Fruit fly (Drosophila melanogaster) whole organism, embryonic: Measurements from ENCODE around the gene Notum.
A peak's percentile ranks its signal among the peaks of the same experiment; 100 is the strongest.

Experiments
- Atf3 ChIP-seq: fragments of 200-800 bp; sonication (Bioruptor generic); optimal IDR thresholded peaks from 3 replicates; lab custom pipeline; 2016; ENCODE audit warnings: missing biosample characterization, missing genetic modification characterization
- Awh ChIP-seq: fragments of 200-800 bp; sonication (Bioruptor generic); IDR thresholded peaks from 2 replicates; pipeline ENCODE4, ENCODE4 v1.3.6; 2022; ENCODE audit warnings: missing biosample characterization, missing genetic modification characterization
- CG10321 ChIP-seq: fragments of 200-800 bp; sonication (Bioruptor generic); IDR thresholded peaks from 2 replicates; pipeline ENCODE4 v1.3.6; 2022; ENCODE audit warnings: missing biosample characterization, missing genetic modification characterization
- CG11085 ChIP-seq: fragments of 200-800 bp; sonication (Bioruptor generic); IDR thresholded peaks from 2 replicates; pipeline ENCODE4 v1.3.6; 2022; ENCODE audit warnings: missing biosample characterization, missing genetic modification characterization
- CG11247 ChIP-seq: fragments of 200-800 bp; sonication (Bioruptor generic); IDR thresholded peaks from 2 replicates; pipeline ENCODE4 v1.3.6; 2022; ENCODE audit warnings: missing biosample characterization, missing genetic modification characterization
- CG12071 ChIP-seq: fragments of 200-800 bp; sonication (Bioruptor generic); optimal IDR thresholded peaks from 3 replicates; lab custom pipeline; 2018; ENCODE audit warnings: missing biosample characterization, mild to moderate bottlenecking, missing genetic modification characterization
- CG14667 ChIP-seq: fragments of 200-800 bp; sonication (Bioruptor generic); IDR thresholded peaks from 2 replicates; pipeline ENCODE4 v1.3.6; 2022; ENCODE audit warnings: missing biosample characterization, missing genetic modification characterization
- CG16779 ChIP-seq: fragments of 200-800 bp; sonication (Bioruptor generic); IDR thresholded peaks from 2 replicates; pipeline ENCODE4 v1.3.6; 2022; ENCODE audit warnings: missing biosample characterization, missing genetic modification characterization
- CG16813 ChIP-seq: fragments of 200-800 bp; sonication (Bioruptor generic); IDR thresholded peaks from 3 replicates; pipeline ENCODE4 v1.3.6; 2022; ENCODE audit warnings: missing biosample characterization, missing genetic modification characterization; ENCODE audit not compliant: partially characterized antibody
- CG18262 ChIP-seq: fragments of 200-800 bp; optimal IDR thresholded peaks from 3 replicates; lab custom pipeline; 2019; ENCODE audit warnings: missing biosample characterization, mild to moderate bottlenecking, missing genetic modification characterization, moderate library complexity
- CG30403 ChIP-seq: fragments of 200-800 bp; sonication (Bioruptor generic); optimal IDR thresholded peaks from 3 replicates; lab custom pipeline; 2016; ENCODE audit warnings: missing biosample characterization, missing genetic modification characterization
- CG34422 ChIP-seq: fragments of 200-800 bp; sonication (Bioruptor generic); IDR thresholded peaks from 3 replicates; pipeline ENCODE4 v1.3.6; 2022; ENCODE audit warnings: missing biosample characterization, missing genetic modification characterization
- CG3726 ChIP-seq: fragments of 200-800 bp; sonication (Bioruptor generic); IDR thresholded peaks from 3 replicates; pipeline ENCODE4, ENCODE4 v1.3.6; 2022; ENCODE audit warnings: missing biosample characterization, missing genetic modification characterization
- CG3847 ChIP-seq: fragments of 200-800 bp; sonication (Bioruptor generic); IDR thresholded peaks from 2 replicates; pipeline ENCODE4 v1.3.6; 2022; ENCODE audit warnings: missing biosample characterization, missing genetic modification characterization
- CG3995 ChIP-seq: fragments of 200-800 bp; sonication (Bioruptor generic); optimal IDR thresholded peaks from 3 replicates; lab custom pipeline; 2016; ENCODE audit warnings: missing biosample characterization, missing genetic modification characterization
- CG4617 ChIP-seq: fragments of 200-800 bp; sonication (Bioruptor generic); optimal IDR thresholded peaks from 3 replicates; lab custom pipeline; 2016; ENCODE audit warnings: missing biosample characterization, missing genetic modification characterization, borderline replicate concordance
- CG5953 ChIP-seq: fragments of 200-800 bp; sonication (Bioruptor generic); IDR thresholded peaks from 2 replicates; pipeline ENCODE4 v1.3.6; 2022; ENCODE audit warnings: missing biosample characterization, missing genetic modification characterization
- CG6272 ChIP-seq: fragments of 200-800 bp; sonication (Bioruptor generic); IDR thresholded peaks from 2 replicates; pipeline ENCODE4 v1.3.6; 2022; ENCODE audit warnings: missing biosample characterization, missing genetic modification characterization
- CG7556 ChIP-seq: fragments of 200-800 bp; sonication (Bioruptor generic); optimal IDR thresholded peaks from 2 replicates; lab custom pipeline; 2017; ENCODE audit warnings: missing biosample characterization, mild to moderate bottlenecking, missing genetic modification characterization
- CG8388 ChIP-seq: fragments of 200-800 bp; sonication (Bioruptor generic); optimal IDR thresholded peaks from 2 replicates; lab custom pipeline; 2019; ENCODE audit warnings: missing biosample characterization, mild to moderate bottlenecking, missing genetic modification characterization, moderate library complexity
- Dek ChIP-seq: fragments of 200-800 bp; sonication (Bioruptor generic); optimal IDR thresholded peaks from 3 replicates; lab custom pipeline; 2019; ENCODE audit warnings: missing biosample characterization, mild to moderate bottlenecking, missing genetic modification characterization, moderate library complexity
- Drgx ChIP-seq: fragments of 200-800 bp; sonication (Bioruptor generic); IDR thresholded peaks from 2 replicates; pipeline ENCODE4 v1.3.6; 2022; ENCODE audit warnings: missing biosample characterization, missing genetic modification characterization
- E2f1 ChIP-seq: fragments of 200-800 bp; sonication (Bioruptor generic); IDR thresholded peaks from 2 replicates; pipeline ENCODE4 v1.3.6; 2022; ENCODE audit warnings: missing biosample characterization, missing genetic modification characterization
- Fer2 ChIP-seq: fragments of 200-800 bp; sonication (Bioruptor generic); optimal IDR thresholded peaks from 2 replicates; lab custom pipeline; 2018; ENCODE audit warnings: missing biosample characterization, mild to moderate bottlenecking, missing genetic modification characterization, moderate library complexity
- Gug ChIP-seq: fragments of 200-800 bp; sonication (Bioruptor generic); IDR thresholded peaks from 4 replicates; pipeline ENCODE4 v1.3.6; 2022; ENCODE audit warnings: missing biosample characterization, missing genetic modification characterization
- HHEX ChIP-seq: fragments of 200-800 bp; sonication (Bioruptor generic); optimal IDR thresholded peaks from 3 replicates; lab custom pipeline; 2017; ENCODE audit warnings: missing biosample characterization, mild to moderate bottlenecking, missing genetic modification characterization, missing genetic modification reagents
- Hey ChIP-seq: fragments of 200-800 bp; sonication (Bioruptor generic); optimal IDR thresholded peaks from 3 replicates; lab custom pipeline; 2018; ENCODE audit warnings: missing biosample characterization, mild to moderate bottlenecking, missing genetic modification characterization
- Mrtf ChIP-seq: fragments of 200-800 bp; sonication (Bioruptor generic); IDR thresholded peaks from 3 replicates; pipeline ENCODE4 v1.3.6; 2022; ENCODE audit warnings: missing biosample characterization, missing genetic modification characterization
- Nf-YB ChIP-seq: fragments of 200-800 bp; sonication (Bioruptor generic); optimal IDR thresholded peaks from 3 replicates; lab custom pipeline; 2019; ENCODE audit warnings: missing biosample characterization, mild to moderate bottlenecking, missing genetic modification characterization, moderate library complexity
- Trl ChIP-seq, 3 experiments: fragments of >200 bp in 2 of 3; fragments of 200-800 bp in 1 of 3; sonication (Bioruptor generic) in 1 of 3; optimal IDR thresholded peaks; 2 replicates in 1 of 3; 3 replicates in 2 of 3; lab custom pipeline; 2016 to 2017; ENCODE audit warnings: missing biosample characterization in 1 of 3, missing genetic modification characterization in 1 of 3
- bab2 ChIP-seq: fragments of 200-800 bp; sonication (Bioruptor generic); optimal IDR thresholded peaks from 2 replicates; lab custom pipeline; 2016; ENCODE audit warnings: missing biosample characterization, missing genetic modification characterization
- croc ChIP-seq: fragments of 200-800 bp; sonication (Bioruptor generic); conservative IDR thresholded peaks from 3 replicates; pipeline ENCODE4 v1.3.6; 2022; ENCODE audit warnings: missing biosample characterization, missing genetic modification characterization
- ems ChIP-seq: fragments of 200-800 bp; sonication (Bioruptor generic); optimal IDR thresholded peaks from 3 replicates; lab custom pipeline; 2016; ENCODE audit warnings: missing biosample characterization, missing genetic modification characterization
- gcm ChIP-seq: fragments of 200-800 bp; sonication (Bioruptor generic); optimal IDR thresholded peaks from 2 replicates; lab custom pipeline; 2019; ENCODE audit warnings: missing biosample characterization, mild to moderate bottlenecking, missing genetic modification characterization, moderate library complexity
- ham ChIP-seq: fragments of 200-800 bp; sonication (Bioruptor generic); IDR thresholded peaks from 2 replicates; pipeline ENCODE4 v1.3.6; 2022; ENCODE audit warnings: missing biosample characterization, missing genetic modification characterization
- jing ChIP-seq: fragments of 200-800 bp; sonication (Bioruptor generic); optimal IDR thresholded peaks from 2 replicates; lab custom pipeline; 2018; ENCODE audit warnings: missing biosample characterization, mild to moderate bottlenecking, missing genetic modification characterization
- lab ChIP-seq: fragments of 200-800 bp; sonication (Bioruptor generic); optimal IDR thresholded peaks from 3 replicates; lab custom pipeline; 2017; ENCODE audit warnings: missing biosample characterization, missing genetic modification characterization, mild to moderate bottlenecking, moderate library complexity, missing genetic modification reagents
- nerfin-1 ChIP-seq: fragments of 200-800 bp; sonication (Bioruptor generic); optimal IDR thresholded peaks from 3 replicates; lab custom pipeline; 2019; ENCODE audit warnings: missing biosample characterization, mild to moderate bottlenecking, missing genetic modification characterization, moderate library complexity
- oc ChIP-seq: fragments of 200-800 bp; sonication (Bioruptor generic); optimal IDR thresholded peaks from 2 replicates; lab custom pipeline; 2018; ENCODE audit warnings: missing biosample characterization, mild to moderate bottlenecking, missing genetic modification characterization, moderate library complexity
- pum ChIP-seq: fragments of 200-800 bp; sonication (Bioruptor generic); optimal IDR thresholded peaks from 2 replicates; lab custom pipeline; 2016; ENCODE audit warnings: missing biosample characterization, missing genetic modification characterization
- repo ChIP-seq: fragments of 200-800 bp; sonication (Bioruptor generic); optimal IDR thresholded peaks from 2 replicates; lab custom pipeline; 2016; ENCODE audit warnings: missing biosample characterization, missing genetic modification characterization
- sd ChIP-seq: fragments of 200-800 bp; sonication (Bioruptor generic); optimal IDR thresholded peaks from 3 replicates; lab custom pipeline; 2018; ENCODE audit warnings: missing biosample characterization, mild to moderate bottlenecking, missing genetic modification characterization, moderate library complexity
- stwl ChIP-seq: fragments of 200-800 bp; sonication (Bioruptor generic); optimal IDR thresholded peaks from 3 replicates; lab custom pipeline; 2018; ENCODE audit warnings: missing biosample characterization, mild to moderate bottlenecking, missing genetic modification characterization, moderate library complexity
- tio ChIP-seq: fragments of 200-800 bp; sonication (Bioruptor generic); optimal IDR thresholded peaks from 2 replicates; lab custom pipeline; 2017; ENCODE audit warnings: missing biosample characterization, missing genetic modification characterization, inconsistent platforms
- toy ChIP-seq: fragments of 200-800 bp; sonication (Bioruptor generic); IDR thresholded peaks from 2 replicates; pipeline ENCODE4 v1.3.6; 2022; ENCODE audit warnings: missing biosample characterization, missing genetic modification characterization
- unc-4 ChIP-seq: fragments of 200-800 bp; sonication (Bioruptor generic); IDR thresholded peaks from 2 replicates; pipeline ENCODE4 v1.3.6; 2022; ENCODE audit warnings: missing biosample characterization, missing genetic modification characterization; ENCODE audit not compliant: partially characterized antibody
- unpg ChIP-seq: fragments of 200-800 bp; sonication (Bioruptor generic); optimal IDR thresholded peaks from 3 replicates; lab custom pipeline; 2018; ENCODE audit warnings: missing biosample characterization, mild to moderate bottlenecking, missing genetic modification characterization, moderate library complexity
- vnd ChIP-seq: fragments of 200-800 bp; sonication (Bioruptor generic); IDR thresholded peaks from 3 replicates; pipeline ENCODE4 v1.3.6; 2022; ENCODE audit warnings: missing biosample characterization, missing genetic modification characterization; ENCODE audit not compliant: partially characterized antibody
- wdn ChIP-seq: fragments of 200-800 bp; sonication (Bioruptor generic); IDR thresholded peaks from 2 replicates; pipeline ENCODE4 v1.3.6; 2022; ENCODE audit warnings: missing biosample characterization, missing genetic modification characterization

Gene Notum

DNA sequence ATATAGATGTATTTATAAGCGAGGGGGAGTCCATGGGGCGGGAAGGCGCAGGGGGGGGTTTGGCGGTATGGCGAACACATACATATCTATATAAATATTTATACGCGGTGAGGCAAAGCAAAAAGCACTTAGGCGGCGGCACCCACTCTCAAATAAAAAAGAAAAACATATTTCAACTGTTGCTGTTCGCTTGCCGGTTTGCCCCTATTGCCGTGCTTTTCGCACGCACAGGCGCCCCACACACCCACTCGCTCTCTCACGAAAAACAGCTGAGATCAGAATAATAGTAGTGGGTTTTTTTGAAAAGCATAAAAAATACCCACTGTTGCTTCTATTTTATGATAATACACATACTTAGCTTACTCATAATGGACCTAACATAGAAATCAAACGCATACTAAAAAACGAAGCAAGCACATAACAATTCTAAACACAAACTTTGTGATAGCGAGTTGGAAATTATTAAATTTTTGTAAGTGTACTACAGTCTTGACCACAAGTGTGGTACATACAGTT lies 22.1 kb upstream of the Notum start (continued):
- TF ChIP-seq wdn (GFP tag; lab: Robert Waterston, UW) (peak; percentile 38; the same call in 1 of the 2 replicates), CG4617 (GFP tag; lab: Kevin White, UChicago) (peak; percentile 3), nerfin-1 (tag; lab: Kevin White, UChicago) (peak; percentile 45), ems (peak; percentile 57), Gug (peak; percentile 50; the same call in 2 of the 4 replicates), jing (GFP tag; lab: Kevin White, UChicago) (peak; percentile 45), oc (tag; lab: Kevin White, UChicago) (no peak), CG3726 (GFP tag; lab: Robert Waterston, UW) (no peak), HHEX (GFP tag; lab: Kevin White, UChicago) (peak; percentile 62), vnd (GFP tag; lab: Robert Waterston, UW) (no peak), CG6272 (GFP tag; lab: Robert Waterston, UW) (no peak), CG16779 (GFP tag; lab: Robert Waterston, UW) (no peak), Awh (no peak), ham (GFP tag; lab: Robert Waterston, UW) (0 out of 2 replicates have a peak, but pooled peaks have one; percentile 45), pum (GFP tag; lab: Kevin White, UChicago) (peak; percentile 63), Fer2 (peak; percentile 21), Mrtf (GFP tag; lab: Robert Waterston, UW) (no peak; the same call in 2 of the 3 replicates), CG18262 (tag; lab: Kevin White, UChicago) (peak; percentile 59), CG3847 (peak; percentile 69), CG8388 (GFP tag; lab: Kevin White, UChicago) (peak; percentile 49), Drgx (GFP tag; lab: Robert Waterston, UW) (peak; percentile 86), tio (GFP tag; lab: Kevin White, UChicago) (peak; percentile 75), CG14667 (GFP tag; lab: Robert Waterston, UW) (no peak; the same call in 1 of the 2 replicates), repo (peak; percentile 71), Trl (optimal IDR thresholded peaks at IDR 0.05; lab: Kevin White, UChicago) (peak in 1 of 2 experiments; percentile 57), Trl (GFP tag; optimal IDR thresholded peaks at IDR 0.05; lab: Kevin White, UChicago) (peak; percentile 63), Atf3 (GFP tag; lab: Kevin White, UChicago) (peak; percentile 37), CG10321 (GFP tag; lab: Robert Waterston, UW) (peak; percentile 33; the same call in 1 of the 2 replicates), toy (GFP tag; lab: Robert Waterston, UW) (0 out of 2 replicates have a peak, but pooled peaks have one; percentile 9), Hey (tag; lab: Kevin White, UChicago) (peak; percentile 48), croc (GFP tag; lab: Robert Waterston, UW) (no peak), unc-4 (no peak), CG7556 (GFP tag; lab: Kevin White, UChicago) (peak; percentile 81), bab2 (GFP tag; lab: Kevin White, UChicago) (peak; percentile 64), Dek (peak; percentile 88), Nf-YB (GFP tag; lab: Kevin White, UChicago) (peak; percentile 63), unpg (GFP tag; lab: Kevin White, UChicago) (peak; percentile 76), CG12071 (GFP tag; lab: Kevin White, UChicago) (peak; percentile 55), CG11247 (GFP tag; lab: Robert Waterston, UW) (peak; percentile 68), lab (GFP tag; lab: Kevin White, UChicago) (peak; percentile 90), gcm (GFP tag; lab: Kevin White, UChicago) (peak; percentile 71), CG16813 (GFP tag; lab: Robert Waterston, UW) (no peak), CG30403 (peak; percentile 83), CG34422 (GFP tag; lab: Robert Waterston, UW) (peak; percentile 66; the same call in 1 of the 3 replicates), CG3995 (GFP tag; lab: Kevin White, UChicago) (peak; percentile 50), CG11085 (GFP tag; lab: Robert Waterston, UW) (0 out of 2 replicates have a peak, but pooled peaks have one; percentile 5), CG5953 (GFP tag; lab: Robert Waterston, UW) (no peak), stwl (tag; lab: Kevin White, UChicago) (no peak), sd (peak; percentile 93), E2f1 (GFP tag; lab: Robert Waterston, UW) (peak; percentile 53)
